Worm (Caenorhabditis elegans) whole organism, mixed stage, embryonic: ENCODE results near the gene C07A12.18.

Experiments used
- M03D4.4 ChIP-seq: sonication (generic microtip); optimal IDR thresholded peaks from 2 replicates; lab custom pipeline; 2017; ENCODE audit warnings: mild to moderate bottlenecking, missing genetic modification characterization, missing compliant biosample characterization
- bed-3 ChIP-seq: fragments of 200-800 bp; sonication (Bioruptor generic); optimal IDR thresholded peaks from 3 replicates; lab custom pipeline; 2018; ENCODE audit warnings: mild to moderate bottlenecking, missing genetic modification characterization, moderate library complexity, missing compliant biosample characterization
- blmp-1 ChIP-seq: fragments of 150-350 bp; optimal IDR thresholded peaks from 2 replicates; lab custom pipeline; 2014; ENCODE audit warnings: missing biosample characterization, missing genetic modification characterization
- ceh-83 ChIP-seq: fragments of 200-800 bp; sonication (Bioruptor generic); optimal IDR thresholded peaks from 2 replicates; lab custom pipeline; 2018; ENCODE audit warnings: mild to moderate bottlenecking, missing genetic modification characterization, missing compliant biosample characterization
- ces-1 ChIP-seq: fragments of 150-350 bp; optimal IDR thresholded peaks from 2 replicates; lab custom pipeline; 2014; ENCODE audit warnings: missing biosample characterization, missing genetic modification reagents, missing genetic modification characterization
- cnd-1 ChIP-seq: fragments of 200-800 bp; sonication (Bioruptor generic); optimal IDR thresholded peaks from 2 replicates; lab custom pipeline; 2018; ENCODE audit warnings: mild to moderate bottlenecking, missing genetic modification characterization, missing compliant biosample characterization
- drap-1 ChIP-seq: fragments of 200-800 bp; sonication (Bioruptor generic); optimal IDR thresholded peaks from 3 replicates; lab custom pipeline; 2018; ENCODE audit warnings: mild to moderate bottlenecking, missing genetic modification characterization, missing compliant biosample characterization
- elt-1 ChIP-seq: sonication (generic microtip); optimal IDR thresholded peaks from 2 replicates; lab custom pipeline; 2017; ENCODE audit warnings: missing genetic modification characterization, mild to moderate bottlenecking, missing compliant biosample characterization, antibody characterized with exemption, moderate library complexity, borderline replicate concordance; ENCODE audit not compliant: insufficient read depth
- ham-2 ChIP-seq: fragments of 200-800 bp; sonication (Bioruptor generic); optimal IDR thresholded peaks from 2 replicates; lab custom pipeline; 2018; ENCODE audit warnings: mild to moderate bottlenecking, missing genetic modification characterization, missing compliant biosample characterization
- hlh-1 ChIP-seq: fragments of 150-350 bp; optimal IDR thresholded peaks from 2 replicates; lab custom pipeline; 2014; ENCODE audit warnings: missing biosample characterization, missing genetic modification reagents, missing genetic modification characterization
- lin-32 ChIP-seq: fragments of 200-800 bp; sonication (Bioruptor generic); optimal IDR thresholded peaks from 2 replicates; lab custom pipeline; 2018; ENCODE audit warnings: mild to moderate bottlenecking, missing genetic modification characterization, missing compliant biosample characterization
- lsy-2 ChIP-seq: fragments of 150-350 bp; optimal IDR thresholded peaks from 2 replicates; lab custom pipeline; 2014; ENCODE audit warnings: missing biosample characterization, missing genetic modification characterization
- mab-5 ChIP-seq: fragments of 150-350 bp; optimal IDR thresholded peaks from 2 replicates; lab custom pipeline; 2014; ENCODE audit warnings: missing biosample characterization, missing genetic modification characterization
- mep-1 ChIP-seq: fragments of 150-350 bp; optimal IDR thresholded peaks from 2 replicates; lab custom pipeline; 2017; ENCODE audit warnings: missing biosample characterization, missing genetic modification reagents, missing genetic modification characterization, inconsistent platforms
- mls-2 ChIP-seq: sonication (generic microtip); optimal IDR thresholded peaks from 2 replicates; lab custom pipeline; 2016; ENCODE audit warnings: mild to moderate bottlenecking, missing genetic modification characterization, moderate library complexity, missing compliant biosample characterization
- nhr-2 ChIP-seq: fragments of 150-350 bp; optimal IDR thresholded peaks from 2 replicates; lab custom pipeline; 2014; ENCODE audit warnings: missing biosample characterization, missing genetic modification characterization
- nhr-237 ChIP-seq: fragments of 150-350 bp; optimal IDR thresholded peaks from 2 replicates; lab custom pipeline; 2014; ENCODE audit warnings: missing biosample characterization, missing genetic modification characterization
- nhr-76 ChIP-seq: sonication (generic microtip); optimal IDR thresholded peaks from 2 replicates; lab custom pipeline; 2017; ENCODE audit warnings: missing biosample characterization, missing genetic modification characterization
- pha-4 ChIP-seq: fragments of 150-350 bp; optimal IDR thresholded peaks from 2 replicates; lab custom pipeline; 2018; ENCODE audit warnings: missing biosample characterization, missing genetic modification reagents, missing genetic modification characterization
- sem-2 ChIP-seq: fragments of 200-800 bp; sonication (Bioruptor generic); optimal IDR thresholded peaks from 2 replicates; lab custom pipeline; 2018; ENCODE audit warnings: mild to moderate bottlenecking, missing genetic modification characterization, missing compliant biosample characterization
- snpc-4 ChIP-seq: fragments of 150-350 bp; optimal IDR thresholded peaks from 2 replicates; lab custom pipeline; 2014; ENCODE audit warnings: missing biosample characterization, missing genetic modification characterization
- sptf-1 ChIP-seq: sonication (generic microtip); optimal IDR thresholded peaks from 2 replicates; lab custom pipeline; 2017; ENCODE audit warnings: mild to moderate bottlenecking, missing genetic modification characterization, moderate library complexity, missing compliant biosample characterization
- tbx-8 ChIP-seq: fragments of 200-800 bp; sonication (Bioruptor generic); optimal IDR thresholded peaks from 2 replicates; lab custom pipeline; 2018; ENCODE audit warnings: mild to moderate bottlenecking, missing genetic modification characterization, moderate library complexity, missing compliant biosample characterization
- unc-120 ChIP-seq: sonication (generic microtip); optimal IDR thresholded peaks from 2 replicates; lab custom pipeline; 2017; ENCODE audit warnings: missing genetic modification characterization, missing compliant biosample characterization; ENCODE audit not compliant: poor library complexity, severe bottlenecking
- unc-39 ChIP-seq: fragments of 150-350 bp; optimal IDR thresholded peaks from 2 replicates; lab custom pipeline; 2014; ENCODE audit warnings: missing biosample characterization, missing genetic modification characterization
- unc-62 ChIP-seq: fragments of 150-350 bp; optimal IDR thresholded peaks from 2 replicates; lab custom pipeline; 2014; ENCODE audit warnings: missing biosample characterization, missing genetic modification reagents, missing genetic modification characterization

The C07A12.18 gene

DNA sequence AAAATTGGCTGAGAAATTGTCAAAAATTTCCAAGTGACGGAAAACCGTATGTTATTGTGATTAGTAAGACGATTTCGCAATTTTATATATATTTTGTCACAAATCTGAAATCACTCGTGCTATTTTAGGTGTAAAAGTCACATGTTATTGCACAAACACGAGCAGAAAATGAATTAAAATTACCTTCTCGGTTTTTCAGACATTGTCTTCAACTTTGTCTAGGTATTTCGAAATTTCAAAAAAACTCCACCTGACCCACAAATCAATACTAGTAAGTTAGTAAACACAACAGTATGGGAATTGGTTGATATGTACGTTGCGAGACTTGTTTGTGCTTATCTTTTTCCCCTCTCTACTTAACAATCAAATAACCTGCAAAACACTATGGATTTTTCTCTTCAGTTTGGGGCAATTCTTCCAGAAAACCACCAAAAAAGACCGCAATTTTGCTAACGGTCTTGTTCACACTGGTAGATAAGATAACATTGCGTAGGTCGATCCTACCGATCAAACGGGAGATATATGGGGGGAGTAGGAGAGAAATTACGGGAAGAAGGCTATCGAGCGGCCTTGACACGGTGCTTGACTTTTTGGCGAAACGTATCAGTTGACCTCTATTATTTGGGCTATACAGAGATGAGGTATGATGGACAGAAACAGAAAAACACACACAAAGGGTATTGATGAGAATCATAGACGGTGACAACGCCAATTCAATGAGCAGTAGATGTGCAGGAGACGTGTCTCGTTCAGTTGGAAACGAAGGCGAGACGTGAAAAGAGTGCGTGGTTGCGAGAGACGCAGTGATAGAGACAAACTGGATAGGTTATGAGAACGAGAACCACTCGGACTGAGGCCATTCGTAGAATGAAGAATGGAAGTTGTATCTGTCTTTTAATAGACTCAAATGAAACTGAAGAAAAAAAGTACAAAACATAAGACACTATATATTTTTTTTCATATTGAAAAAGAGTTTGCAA lies 27.6 kb downstream of the C07A12.18 start, which contains the start of gene C07A12.7:
Gene C07A12.7 (minus strand): TSS at position 308 of the 980 bp plus-strand sequence.
- TF ChIP-seq blmp-1 (tag; lab: Kevin White, UChicago) (no peak), ham-2 (GFP tag; lab: Kevin White, UChicago) (peak; percentile 81), drap-1 (peak; percentile 3), sptf-1 (tag; lab: Kevin White, UChicago) (no peak), tbx-8 (no peak), ceh-83 (no peak), mab-5 (tag; lab: Kevin White, UChicago) (no peak), nhr-2 (tag; lab: Kevin White, UChicago) (peak; percentile 39), unc-62 (GFP tag; lab: Kevin White, UChicago) (peak; percentile 62), hlh-1 (tag; lab: Kevin White, UChicago) (no peak), M03D4.4 (tag; lab: Kevin White, UChicago) (no peak), elt-1 (tag; lab: Kevin White, UChicago) (peak; percentile 85), nhr-237 (tag; lab: Kevin White, UChicago) (no peak), ces-1 (GFP tag; lab: Kevin White, UChicago) (peak; percentile 3)

DNA sequence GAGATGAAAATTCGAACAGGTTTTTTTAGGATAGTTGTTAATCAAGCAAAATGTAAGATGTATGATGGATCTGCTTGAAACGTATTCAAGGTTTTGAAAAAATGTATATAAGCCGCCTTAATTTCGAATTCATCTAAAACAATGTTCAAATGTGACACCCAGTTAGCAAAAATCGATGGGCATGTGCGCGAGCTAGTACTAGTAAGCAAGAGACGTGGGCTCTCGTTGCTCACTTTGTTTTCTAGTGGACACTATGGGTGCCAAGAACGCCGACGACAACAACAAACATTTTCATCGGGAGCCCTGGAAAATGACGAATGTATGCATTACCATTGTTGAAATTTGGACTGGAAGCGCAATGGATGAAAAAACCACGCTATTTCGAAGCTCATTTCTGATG lies 28.5 kb downstream of the C07A12.18 start:
- no peak for TF ChIP-seq mep-1 (tag; lab: Kevin White, UChicago)
- no peak for TF ChIP-seq hlh-1 (tag; lab: Kevin White, UChicago)
- no peak for TF ChIP-seq sptf-1 (tag; lab: Kevin White, UChicago)
- no peak for TF ChIP-seq sem-2 (GFP tag; lab: Kevin White, UChicago)
- no peak for TF ChIP-seq snpc-4 (tag; lab: Kevin White, UChicago)
- TF ChIP-seq unc-39 (tag; lab: Kevin White, UChicago) = no peak
- no peak for TF ChIP-seq unc-62 (GFP tag; lab: Kevin White, UChicago)
- TF ChIP-seq blmp-1 (tag; lab: Kevin White, UChicago) = no peak
- TF ChIP-seq ces-1 (GFP tag; lab: Kevin White, UChicago) = peak; percentile 55

DNA sequence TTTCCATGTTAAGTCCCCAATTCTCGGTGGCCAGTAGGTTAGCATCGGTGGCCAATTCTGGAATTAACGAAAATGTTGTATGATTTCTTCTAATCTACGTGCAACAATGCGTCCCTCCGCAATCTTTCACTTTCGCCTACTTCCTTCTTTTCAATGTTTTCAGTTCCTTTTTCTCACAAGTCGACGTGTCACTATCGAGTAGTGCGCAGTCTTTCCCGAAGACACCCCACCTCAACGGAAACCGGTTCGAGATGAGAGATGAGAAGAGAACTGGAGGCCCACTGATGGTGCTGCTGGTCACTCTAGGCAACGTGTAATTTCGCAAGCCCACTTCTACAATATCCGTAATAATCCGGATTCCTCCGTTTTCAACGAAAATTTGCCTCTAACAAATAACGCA lies 29.7 kb downstream of the C07A12.18 start:
- TF ChIP-seq bed-3 (GFP tag; lab: Kevin White, UChicago) (no peak), unc-120 (tag; lab: Kevin White, UChicago) (no peak)

DNA sequence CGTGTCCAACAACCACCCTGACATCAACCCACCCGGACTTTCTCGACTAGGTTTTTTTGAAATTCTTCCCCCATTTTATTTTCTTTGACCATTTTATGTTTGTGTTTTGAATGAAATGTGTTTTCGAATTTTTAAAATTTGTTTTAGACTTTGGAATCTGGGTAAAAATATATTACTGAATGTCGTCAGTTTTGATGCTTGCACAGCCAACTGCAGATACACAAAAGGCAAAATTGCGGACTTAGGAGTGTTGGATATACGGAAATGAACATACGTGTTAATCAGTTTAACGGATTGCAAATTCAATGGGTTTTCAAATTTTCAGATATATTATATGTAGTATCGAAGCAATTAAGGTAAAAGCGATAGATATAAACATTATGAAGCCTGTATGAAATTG lies 32.9 kb downstream of the C07A12.18 start:
- no peak for TF ChIP-seq ham-2 (GFP tag; lab: Kevin White, UChicago)
- TF ChIP-seq ces-1 (GFP tag; lab: Kevin White, UChicago) = peak; percentile 53

DNA sequence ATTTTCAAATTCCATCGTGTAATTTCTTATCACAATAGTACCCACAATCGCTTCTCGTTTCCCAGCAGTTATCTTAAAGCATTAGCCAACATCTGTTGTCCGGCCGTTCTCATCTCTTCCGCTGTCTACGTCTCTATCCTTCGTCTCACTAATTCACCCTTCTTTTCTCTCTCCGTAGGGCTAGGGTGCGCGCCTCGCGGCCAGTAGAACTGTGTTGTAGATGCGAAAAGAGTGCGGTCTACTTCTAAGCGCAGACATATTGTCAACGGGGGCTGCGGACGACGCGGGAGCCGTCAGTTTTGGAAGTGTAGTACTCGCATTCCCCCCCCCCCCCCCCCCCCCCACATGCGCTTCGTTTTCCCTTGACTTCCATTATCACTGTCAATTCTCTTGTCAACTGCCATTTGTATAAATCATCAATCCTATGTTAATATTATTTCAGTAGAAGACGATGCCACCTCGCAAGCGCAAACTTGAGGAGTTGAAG lies 36.0 kb downstream of the C07A12.18 start, which contains the start of gene spr-3:
Gene spr-3 (plus strand): TSS at position 437 of the 487 bp plus-strand sequence.
- peak; percentile 18 for TF ChIP-seq ces-1 (GFP tag; lab: Kevin White, UChicago)
- TF ChIP-seq lin-32 (GFP tag; lab: Kevin White, UChicago) = peak; percentile 85
- TF ChIP-seq cnd-1 (tag; lab: Kevin White, UChicago) = peak; percentile 30
- no peak for TF ChIP-seq unc-120 (tag; lab: Kevin White, UChicago)
- peak; percentile 3 for TF ChIP-seq mls-2 (tag; lab: Kevin White, UChicago)
- TF ChIP-seq mab-5 (tag; lab: Kevin White, UChicago) = no peak
- TF ChIP-seq pha-4 (tag; lab: Kevin White, UChicago) = peak; percentile 20
- TF ChIP-seq nhr-76 (tag; lab: Kevin White, UChicago) = no peak
- TF ChIP-seq tbx-8 = no peak
- peak; percentile 86 for TF ChIP-seq ham-2 (GFP tag; lab: Kevin White, UChicago)
- TF ChIP-seq lsy-2 (tag; lab: Kevin White, UChicago) = no peak
- TF ChIP-seq sptf-1 (tag; lab: Kevin White, UChicago) = peak; percentile 38
- TF ChIP-seq, all 35 proteins: peak for 7
